Worm (Caenorhabditis elegans) whole organism, L4 larva: Measurements from ENCODE around the gene otpl-1.

Experiments
- F44E2.7 ChIP-seq: fragments of 200-800 bp; sonication (Bioruptor generic); IDR thresholded peaks from 2 replicates; pipeline ENCODE4 v2.1.2; 2022; ENCODE audit warnings: missing genetic modification characterization, missing compliant biosample characterization
- F49E8.2 ChIP-seq: sonication (generic microtip); optimal IDR thresholded peaks from 2 replicates; lab custom pipeline; 2016; ENCODE audit warnings: missing compliant biosample characterization, mild to moderate bottlenecking, missing genetic modification characterization, borderline replicate concordance
- R02D3.7 ChIP-seq: fragments of 150-350 bp; sonication (generic microtip); optimal IDR thresholded peaks from 3 replicates; lab custom pipeline; 2014; ENCODE audit warnings: missing biosample characterization, missing genetic modification characterization
- T26A8.4 ChIP-seq: fragments of 200-800 bp; sonication (Bioruptor generic); IDR thresholded peaks from 2 replicates; pipeline ENCODE4 v1.3.6; 2022; ENCODE audit warnings: missing genetic modification characterization, missing compliant biosample characterization
- Y48G9A.11 ChIP-seq: fragments of 200-800 bp; sonication (Bioruptor generic); IDR thresholded peaks from 2 replicates; pipeline ENCODE4 v1.3.6; 2022; ENCODE audit warnings: missing genetic modification reagents, missing genetic modification characterization, missing compliant biosample characterization
- Y5F2A.4 ChIP-seq: fragments of 200-800 bp; sonication (Bioruptor generic); optimal IDR thresholded peaks from 2 replicates; lab custom pipeline; 2018; ENCODE audit warnings: mild to moderate bottlenecking, missing genetic modification characterization, missing compliant biosample characterization
- Y75B8A.6 ChIP-seq: fragments of 200-800 bp; sonication (Bioruptor generic); IDR thresholded peaks from 2 replicates; pipeline ENCODE4 v1.3.6; 2022; ENCODE audit warnings: missing genetic modification reagents, missing genetic modification characterization, missing compliant biosample characterization
- ZK337.2 ChIP-seq: fragments of 200-800 bp; sonication (Bioruptor generic); IDR thresholded peaks from 2 replicates; pipeline ENCODE4 v1.3.6; 2022; ENCODE audit warnings: missing genetic modification reagents, missing genetic modification characterization, missing compliant biosample characterization
- aha-1 ChIP-seq: fragments of 150-350 bp; peaks from one replicate; lab custom pipeline; 2014; ENCODE audit warnings: missing biosample characterization, missing genetic modification characterization
- aly-2 ChIP-seq: sonication (generic microtip); optimal IDR thresholded peaks from 2 replicates; lab custom pipeline; 2018; ENCODE audit warnings: missing biosample characterization, missing genetic modification characterization
- ama-1 ChIP-seq: fragments of 150-350 bp; optimal IDR thresholded peaks from 2 replicates; lab custom pipeline; 2014; ENCODE audit warnings: inconsistent platforms, mixed read lengths
- arid-1 ChIP-seq: fragments of 200-800 bp; sonication (Bioruptor generic); conservative IDR thresholded peaks from 2 replicates; pipeline ENCODE4 v1.3.6; 2022; ENCODE audit warnings: missing genetic modification reagents, missing genetic modification characterization, missing compliant biosample characterization
- ceh-28 ChIP-seq: fragments of 150-350 bp; optimal IDR thresholded peaks from 2 replicates; lab custom pipeline; 2014; ENCODE audit warnings: missing biosample characterization, missing genetic modification reagents, missing genetic modification characterization
- ceh-62 ChIP-seq: sonication (generic microtip); optimal IDR thresholded peaks from 2 replicates; lab custom pipeline; 2017; ENCODE audit warnings: missing biosample characterization, missing genetic modification characterization
- cey-2 ChIP-seq: sonication (generic microtip); optimal IDR thresholded peaks from 3 replicates; lab custom pipeline; 2017; ENCODE audit warnings: missing genetic modification characterization, mild to moderate bottlenecking, missing compliant biosample characterization, antibody characterized with exemption, borderline replicate concordance; ENCODE audit not compliant: insufficient read depth
- ctbp-1 ChIP-seq: fragments of 200-800 bp; sonication (Bioruptor generic); IDR thresholded peaks from 2 replicates; pipeline ENCODE4 v1.3.6; 2022; ENCODE audit warnings: missing genetic modification reagents, missing genetic modification characterization, missing compliant biosample characterization
- daf-12 ChIP-seq: fragments of 150-350 bp; optimal IDR thresholded peaks from 2 replicates; lab custom pipeline; 2014; ENCODE audit warnings: missing biosample characterization, missing genetic modification reagents, missing genetic modification characterization
- daf-16 ChIP-seq, 3 experiments: sonication (generic microtip); optimal IDR thresholded peaks; 2 replicates each; lab custom pipeline; 2016 to 2017; ENCODE audit warnings: missing genetic modification characterization in 3 of 3, missing genetic modification reagents in 3 of 3, mild to moderate bottlenecking in 2 of 3, missing compliant biosample characterization in 2 of 3, missing biosample characterization in 1 of 3, moderate library complexity in 1 of 3
- daf-19 ChIP-seq: fragments of 200-800 bp; sonication (Bioruptor generic); conservative IDR thresholded peaks from 2 replicates; pipeline ENCODE4 v1.3.6; 2022; ENCODE audit warnings: missing genetic modification characterization, missing compliant biosample characterization
- dmd-8 ChIP-seq: fragments of 200-800 bp; sonication (Bioruptor generic); IDR thresholded peaks from 2 replicates; pipeline ENCODE4 v1.3.6; 2022; ENCODE audit warnings: missing genetic modification characterization, missing compliant biosample characterization
- duxl-1 ChIP-seq: sonication (generic microtip); optimal IDR thresholded peaks from 2 replicates; lab custom pipeline; 2016; ENCODE audit warnings: mild to moderate bottlenecking, missing genetic modification characterization, moderate library complexity, missing compliant biosample characterization; ENCODE audit not compliant: poor library complexity
- dve-1 ChIP-seq: sonication (generic microtip); optimal IDR thresholded peaks from 2 replicates; lab custom pipeline; 2017; ENCODE audit warnings: antibody characterized with exemption, mild to moderate bottlenecking, missing genetic modification characterization, missing compliant biosample characterization; ENCODE audit not compliant: insufficient read depth
- egl-27 ChIP-seq: sonication (generic microtip); optimal IDR thresholded peaks from 3 replicates; lab custom pipeline; 2017; ENCODE audit warnings: missing biosample characterization, missing genetic modification reagents, missing genetic modification characterization
- egl-43 ChIP-seq: fragments of 200-800 bp; sonication (Bioruptor generic); IDR thresholded peaks from 2 replicates; pipeline ENCODE4 v1.3.6; 2022; ENCODE audit warnings: missing genetic modification reagents, missing genetic modification characterization, missing compliant biosample characterization
- fkh-10 ChIP-seq: fragments of 150-350 bp; optimal IDR thresholded peaks from 2 replicates; lab custom pipeline; 2014; ENCODE audit warnings: missing biosample characterization, missing genetic modification reagents, missing genetic modification characterization
- fos-1 ChIP-seq: fragments of 150-350 bp; optimal IDR thresholded peaks from 2 replicates; lab custom pipeline; 2014; ENCODE audit warnings: missing biosample characterization, missing genetic modification characterization
- hlh-11 ChIP-seq: fragments of 200-800 bp; sonication (Bioruptor generic); optimal IDR thresholded peaks from 2 replicates; lab custom pipeline; 2018; ENCODE audit warnings: mild to moderate bottlenecking, missing genetic modification characterization, missing compliant biosample characterization
- hlh-30 ChIP-seq: sonication (generic microtip); optimal IDR thresholded peaks from 2 replicates; lab custom pipeline; 2017; ENCODE audit warnings: antibody characterized with exemption, mild to moderate bottlenecking, missing genetic modification characterization, missing compliant biosample characterization; ENCODE audit not compliant: insufficient read depth
- hmg-1.1 ChIP-seq: fragments of 200-800 bp; sonication (Bioruptor generic); IDR thresholded peaks from 2 replicates; pipeline ENCODE4 v1.3.6; 2022; ENCODE audit warnings: missing genetic modification reagents, missing genetic modification characterization, missing compliant biosample characterization
- lin-38 ChIP-seq: fragments of 200-800 bp; sonication (Bioruptor generic); IDR thresholded peaks from 2 replicates; pipeline ENCODE4 v1.3.6; 2022; ENCODE audit warnings: missing genetic modification reagents, missing genetic modification characterization, missing compliant biosample characterization
- lir-3 ChIP-seq: sonication (generic microtip); optimal IDR thresholded peaks from 2 replicates; lab custom pipeline; 2016; ENCODE audit warnings: mild to moderate bottlenecking, missing genetic modification characterization, missing compliant biosample characterization
- lsy-2 ChIP-seq, 2 experiments: fragments of 150-350 bp in 1 of 2; sonication (generic microtip) in 1 of 2; optimal IDR thresholded peaks; 2 replicates each; lab custom pipeline; 2014 to 2017; ENCODE audit warnings: missing biosample characterization in 2 of 2, missing genetic modification characterization in 2 of 2
- mep-1 ChIP-seq: fragments of 150-350 bp; sonication (generic microtip); optimal IDR thresholded peaks from 3 replicates; lab custom pipeline; 2014; ENCODE audit warnings: missing biosample characterization, missing genetic modification characterization
- mxl-3 ChIP-seq: fragments of 200-800 bp; sonication (Bioruptor generic); optimal IDR thresholded peaks from 2 replicates; lab custom pipeline; 2018; ENCODE audit warnings: mild to moderate bottlenecking, missing genetic modification characterization, missing compliant biosample characterization
- nhr-11 ChIP-seq: fragments of 150-350 bp; optimal IDR thresholded peaks from 2 replicates; lab custom pipeline; 2014; ENCODE audit warnings: missing biosample characterization, missing genetic modification characterization
- nhr-25 ChIP-seq: sonication (generic microtip); optimal IDR thresholded peaks from 2 replicates; lab custom pipeline; 2017; ENCODE audit warnings: missing genetic modification characterization, mild to moderate bottlenecking, missing compliant biosample characterization, antibody characterized with exemption, moderate library complexity, borderline replicate concordance; ENCODE audit not compliant: insufficient read depth
- nhr-28 ChIP-seq: fragments of 150-350 bp; optimal IDR thresholded peaks from 2 replicates; lab custom pipeline; 2014; ENCODE audit warnings: missing biosample characterization, missing genetic modification characterization
- nhr-41 ChIP-seq: fragments of 200-800 bp; sonication (Bioruptor generic); IDR thresholded peaks from 2 replicates; pipeline ENCODE4 v1.3.6; 2022; ENCODE audit warnings: missing genetic modification reagents, missing genetic modification characterization, missing compliant biosample characterization
- nhr-48 ChIP-seq: sonication (generic microtip); optimal IDR thresholded peaks from 2 replicates; lab custom pipeline; 2016; ENCODE audit warnings: mild to moderate bottlenecking, missing genetic modification characterization, missing compliant biosample characterization
- nhr-6 ChIP-seq: fragments of 150-350 bp; optimal IDR thresholded peaks from 2 replicates; lab custom pipeline; 2014; ENCODE audit warnings: missing biosample characterization, missing genetic modification characterization
- pha-4 ChIP-seq, 2 experiments: fragments of 150-350 bp in 1 of 2; fragments of 200-800 bp in 1 of 2; sonication (Bioruptor generic) in 1 of 2; IDR thresholded peaks in 1 of 2; optimal IDR thresholded peaks in 1 of 2; 2 replicates each; pipeline versions ENCODE4 v1.3.6 to Lab custom; 2014 to 2022; ENCODE audit warnings: missing genetic modification characterization in 2 of 2, missing genetic modification reagents in 2 of 2, missing biosample characterization in 1 of 2, missing compliant biosample characterization in 1 of 2
- rbr-2 ChIP-seq: sonication (generic microtip); optimal IDR thresholded peaks from 2 replicates; lab custom pipeline; 2016; ENCODE audit warnings: missing genotype, missing genetic modification characterization, missing compliant biosample characterization
- saeg-2 ChIP-seq: fragments of 200-800 bp; sonication (Bioruptor generic); IDR thresholded peaks from 2 replicates; pipeline ENCODE4 v1.3.6; 2022; ENCODE audit warnings: missing genetic modification reagents, missing genetic modification characterization, missing compliant biosample characterization
- set-16 ChIP-seq: fragments of 200-800 bp; sonication (Bioruptor generic); IDR thresholded peaks from 2 replicates; pipeline ENCODE4 v1.3.6; 2022; ENCODE audit warnings: missing genetic modification reagents, missing genetic modification characterization, missing compliant biosample characterization
- snpc-4 ChIP-seq: fragments of 150-350 bp; optimal IDR thresholded peaks from 2 replicates; lab custom pipeline; 2014; ENCODE audit warnings: missing biosample characterization, missing genetic modification characterization
- spr-1 ChIP-seq: sonication (generic microtip); optimal IDR thresholded peaks from 2 replicates; lab custom pipeline; 2016; ENCODE audit warnings: mild to moderate bottlenecking, missing genetic modification characterization, missing compliant biosample characterization
- spr-3 ChIP-seq: fragments of 200-800 bp; sonication (Bioruptor generic); optimal IDR thresholded peaks from 2 replicates; lab custom pipeline; 2018; ENCODE audit warnings: mild to moderate bottlenecking, missing genetic modification characterization, missing compliant biosample characterization
- unc-130 ChIP-seq: sonication (generic microtip); optimal IDR thresholded peaks from 2 replicates; lab custom pipeline; 2016; ENCODE audit warnings: missing genetic modification reagents, missing genetic modification characterization, missing compliant biosample characterization
- unc-39 ChIP-seq: sonication (generic microtip); optimal IDR thresholded peaks from 2 replicates; lab custom pipeline; 2017; ENCODE audit warnings: missing biosample characterization, missing genetic modification characterization
- vab-7 ChIP-seq: fragments of 200-800 bp; sonication (Bioruptor generic); IDR thresholded peaks from 2 replicates; pipeline ENCODE4 v1.3.6; 2022; ENCODE audit warnings: missing genetic modification reagents, missing genetic modification characterization, missing compliant biosample characterization
- ztf-7 ChIP-seq: fragments of 150-350 bp; optimal IDR thresholded peaks from 2 replicates; lab custom pipeline; 2014; ENCODE audit warnings: missing biosample characterization, missing genetic modification characterization

The otpl-1 gene

ce11 chrIV:3548315-3548714, 20.5 kb upstream of the otpl-1 start:
- TF ChIP-seq F49E8.2 (tag; lab: Kevin White, UChicago) (no peak), daf-19 (GFP tag; lab: Robert Waterston, UW) (no peak), lin-38 (peak; percentile 43), nhr-25 (no peak), ctbp-1 (no peak), rbr-2 (tag; lab: Kevin White, UChicago) (no peak), daf-16 (GFP tag; optimal IDR thresholded peaks at IDR 0.05; lab: Kevin White, UChicago) (no peak), daf-16 (tag; optimal IDR thresholded peaks at IDR 0.05; lab: Kevin White, UChicago) (peak; percentile 76), vab-7 (GFP tag; lab: Robert Waterston, UW) (no peak), lsy-2 (tag; optimal IDR thresholded peaks at IDR 0.05; lab: Kevin White, UChicago) (no peak), F44E2.7 (GFP tag; lab: Robert Waterston, UW) (no peak), Y48G9A.11 (GFP tag; lab: Robert Waterston, UW) (no peak), hmg-1.1 (GFP tag; lab: Robert Waterston, UW) (no peak), ZK337.2 (no peak), ceh-28 (no peak), spr-3 (GFP tag; lab: Kevin White, UChicago) (no peak), egl-43 (GFP tag; lab: Robert Waterston, UW) (no peak), duxl-1 (no peak), unc-130 (GFP tag; lab: Kevin White, UChicago) (no peak), nhr-11 (tag; lab: Kevin White, UChicago) (no peak), mep-1 (peak; percentile 50), Y5F2A.4 (GFP tag; lab: Kevin White, UChicago) (no peak), arid-1 (GFP tag; lab: Robert Waterston, UW) (no peak), set-16 (GFP tag; lab: Robert Waterston, UW) (no peak), Y75B8A.6 (GFP tag; lab: Robert Waterston, UW) (no peak), nhr-28 (tag; lab: Kevin White, UChicago) (peak; percentile 73), ztf-7 (tag; lab: Kevin White, UChicago) (no peak), hlh-11 (tag; lab: Kevin White, UChicago) (peak; percentile 63), fkh-10 (GFP tag; lab: Kevin White, UChicago) (no peak), unc-39 (tag; lab: Kevin White, UChicago) (no peak), T26A8.4 (GFP tag; lab: Robert Waterston, UW) (peak; percentile 36; the same call in 1 of the 2 replicates), nhr-6 (peak; percentile 86), pha-4 (GFP tag; IDR thresholded peaks at IDR 0.05; lab: Robert Waterston, UW) (no peak), pha-4 (tag; optimal IDR thresholded peaks at IDR 0.05; lab: Kevin White, UChicago) (peak; percentile 63), saeg-2 (no peak), dmd-8 (no peak), snpc-4 (no peak), ceh-62 (no peak), nhr-48 (peak; percentile 25), egl-27 (tag; lab: Kevin White, UChicago) (no peak), R02D3.7 (tag; lab: Kevin White, UChicago) (no peak), lir-3 (tag; lab: Kevin White, UChicago) (no peak), cey-2 (tag; lab: Kevin White, UChicago) (no peak), hlh-30 (peak; percentile 26), daf-12 (no peak), aly-2 (tag; lab: Kevin White, UChicago) (no peak), mxl-3 (GFP tag; lab: Kevin White, UChicago) (no peak), fos-1 (tag; lab: Kevin White, UChicago) (no peak), dve-1 (tag; lab: Kevin White, UChicago) (peak; percentile 90), nhr-41 (GFP tag; lab: Robert Waterston, UW) (no peak), aha-1 (tag; lab: Kevin White, UChicago) (no peak), spr-1 (tag; lab: Kevin White, UChicago) (no peak), ama-1 (lab: Kevin White, UChicago) (no peak)
